Worm (Caenorhabditis elegans) whole organism, L2 larva: ENCODE measurements around the gene lido-16.
A peak's percentile ranks its signal among the peaks of the same experiment; 100 is the strongest.

Source experiments
- C34F6.9 ChIP-seq: fragments of 150-350 bp; optimal IDR thresholded peaks from 2 replicates; lab custom pipeline; 2014; ENCODE audit warnings: missing biosample characterization, missing genetic modification characterization
- F13H6.1 ChIP-seq: sonication (generic microtip); optimal IDR thresholded peaks from 2 replicates; lab custom pipeline; 2016; ENCODE audit warnings: missing genetic modification characterization, missing compliant biosample characterization
- R02D3.7 ChIP-seq: fragments of 150-350 bp; optimal IDR thresholded peaks from 2 replicates; lab custom pipeline; 2014; ENCODE audit warnings: missing biosample characterization, missing genetic modification characterization
- Y55F3AM.14 ChIP-seq: fragments of 200-800 bp; sonication (Bioruptor generic); optimal IDR thresholded peaks from 2 replicates; lab custom pipeline; 2018; ENCODE audit warnings: mild to moderate bottlenecking, missing genetic modification characterization, missing compliant biosample characterization
- ZK546.5 ChIP-seq: sonication (generic microtip); optimal IDR thresholded peaks from 2 replicates; lab custom pipeline; 2017; ENCODE audit warnings: missing biosample characterization, missing genetic modification characterization
- alr-1 ChIP-seq: fragments of 150-350 bp; optimal IDR thresholded peaks from 2 replicates; lab custom pipeline; 2014; ENCODE audit warnings: missing biosample characterization, missing genetic modification characterization
- aly-2 ChIP-seq: fragments of 150-350 bp; optimal IDR thresholded peaks from 2 replicates; lab custom pipeline; 2014; ENCODE audit warnings: missing biosample characterization, missing genetic modification characterization
- blmp-1 ChIP-seq: sonication (generic microtip); optimal IDR thresholded peaks from 2 replicates; lab custom pipeline; 2017; ENCODE audit warnings: missing genetic modification characterization, mild to moderate bottlenecking, missing compliant biosample characterization, antibody characterized with exemption, moderate library complexity; ENCODE audit not compliant: insufficient read depth
- ceh-16 ChIP-seq: fragments of 150-350 bp; optimal IDR thresholded peaks from 2 replicates; lab custom pipeline; 2014; ENCODE audit warnings: missing biosample characterization, missing genetic modification characterization
- crh-2 ChIP-seq: sonication (generic microtip); optimal IDR thresholded peaks from 2 replicates; lab custom pipeline; 2017; ENCODE audit warnings: missing biosample characterization, missing genetic modification characterization
- egl-27 ChIP-seq: sonication (generic microtip); optimal IDR thresholded peaks from 3 replicates; lab custom pipeline; 2017; ENCODE audit warnings: missing biosample characterization, missing genetic modification reagents, missing genetic modification characterization
- elt-1 ChIP-seq: fragments of 150-350 bp; optimal IDR thresholded peaks from 2 replicates; lab custom pipeline; 2014; ENCODE audit warnings: missing biosample characterization, missing genetic modification characterization
- fos-1 ChIP-seq: fragments of 150-350 bp; optimal IDR thresholded peaks from 2 replicates; lab custom pipeline; 2014; ENCODE audit warnings: missing biosample characterization, missing genetic modification characterization
- gmeb-1 ChIP-seq: fragments of 150-350 bp; optimal IDR thresholded peaks from 2 replicates; lab custom pipeline; 2014; ENCODE audit warnings: missing biosample characterization, missing genetic modification characterization
- lin-11 ChIP-seq: fragments of 150-350 bp; sonication (generic microtip); optimal IDR thresholded peaks from 2 replicates; lab custom pipeline; 2014; ENCODE audit warnings: missing biosample characterization, missing genetic modification characterization, inconsistent platforms, mixed read lengths
- lin-13 ChIP-seq: fragments of 150-350 bp; optimal IDR thresholded peaks from 2 replicates; lab custom pipeline; 2014; ENCODE audit warnings: missing biosample characterization, missing genetic modification reagents, missing genetic modification characterization
- lin-39 ChIP-seq: fragments of 150-350 bp; optimal IDR thresholded peaks from 2 replicates; lab custom pipeline; 2014; ENCODE audit warnings: missing biosample characterization, missing genetic modification reagents, missing genetic modification characterization
- lsy-2 ChIP-seq, 2 experiments: fragments of 150-350 bp in 1 of 2; sonication (generic microtip) in 1 of 2; optimal IDR thresholded peaks; 2 replicates each; lab custom pipeline; 2014 to 2017; ENCODE audit warnings: missing biosample characterization in 2 of 2, missing genetic modification characterization in 2 of 2
- mab-5 ChIP-seq: fragments of 150-350 bp; optimal IDR thresholded peaks from 2 replicates; lab custom pipeline; 2014; ENCODE audit warnings: missing biosample characterization, missing genetic modification characterization
- mbf-1 ChIP-seq: sonication (generic microtip); optimal IDR thresholded peaks from 2 replicates; lab custom pipeline; 2017; ENCODE audit warnings: missing biosample characterization, missing genetic modification characterization
- nhr-11 ChIP-seq: fragments of 150-350 bp; optimal IDR thresholded peaks from 2 replicates; lab custom pipeline; 2014; ENCODE audit warnings: missing biosample characterization, missing genetic modification characterization
- nhr-12 ChIP-seq: fragments of 150-350 bp; optimal IDR thresholded peaks from 2 replicates; lab custom pipeline; 2014; ENCODE audit warnings: missing biosample characterization, missing genetic modification characterization
- nhr-129 ChIP-seq: fragments of 150-350 bp; optimal IDR thresholded peaks from 2 replicates; lab custom pipeline; 2014; ENCODE audit warnings: missing biosample characterization, missing genetic modification characterization
- nhr-21 ChIP-seq: fragments of 150-350 bp; optimal IDR thresholded peaks from 2 replicates; lab custom pipeline; 2014; ENCODE audit warnings: missing biosample characterization, missing genetic modification characterization
- nhr-23 ChIP-seq: fragments of 150-350 bp; optimal IDR thresholded peaks from 2 replicates; lab custom pipeline; 2014; ENCODE audit warnings: missing biosample characterization, missing genetic modification reagents, missing genetic modification characterization
- nhr-237 ChIP-seq: fragments of 150-350 bp; optimal IDR thresholded peaks from 2 replicates; lab custom pipeline; 2014; ENCODE audit warnings: missing biosample characterization, missing genetic modification characterization
- nhr-6 ChIP-seq: fragments of 150-350 bp; optimal IDR thresholded peaks from 2 replicates; lab custom pipeline; 2014; ENCODE audit warnings: missing biosample characterization, missing genetic modification characterization
- peb-1 ChIP-seq: fragments of 150-350 bp; optimal IDR thresholded peaks from 2 replicates; lab custom pipeline; 2014; ENCODE audit warnings: missing biosample characterization, missing genetic modification characterization
- sma-3 ChIP-seq: sonication (generic microtip); optimal IDR thresholded peaks from 2 replicates; lab custom pipeline; 2016; ENCODE audit warnings: missing genetic modification reagents, missing genetic modification characterization, missing compliant biosample characterization
- sma-9 ChIP-seq, 2 experiments: fragments of 150-350 bp in 1 of 2; sonication (generic microtip) in 1 of 2; optimal IDR thresholded peaks; 2 replicates each; lab custom pipeline; 2014 to 2016; ENCODE audit warnings: missing genetic modification characterization in 2 of 2, mild to moderate bottlenecking in 1 of 2, missing biosample characterization in 1 of 2, missing compliant biosample characterization in 1 of 2, missing genetic modification reagents in 1 of 2, moderate library complexity in 1 of 2
- snpc-4 ChIP-seq: fragments of 150-350 bp; optimal IDR thresholded peaks from 2 replicates; lab custom pipeline; 2014; ENCODE audit warnings: missing biosample characterization, missing genetic modification characterization
- unc-39 ChIP-seq: fragments of 150-350 bp; optimal IDR thresholded peaks from 2 replicates; lab custom pipeline; 2014; ENCODE audit warnings: missing biosample characterization, missing genetic modification characterization
- unc-55 ChIP-seq: fragments of 150-350 bp; sonication (generic microtip); optimal IDR thresholded peaks from 3 replicates; lab custom pipeline; 2014; ENCODE audit warnings: missing biosample characterization, missing genetic modification reagents, missing genetic modification characterization
- unc-62 ChIP-seq: fragments of 150-350 bp; optimal IDR thresholded peaks from 2 replicates; lab custom pipeline; 2014; ENCODE audit warnings: missing biosample characterization, missing genetic modification reagents, missing genetic modification characterization

Gene lido-16

ce11 chrII:6470985-6471384 lies 13.8 kb downstream of the lido-16 start, which contains the start of gene dgk-5:
Gene dgk-5, minus strand, starts transcription at chrII:6471085.
- no peak for TF ChIP-seq nhr-6 (tag; lab: Kevin White, UChicago)
- no peak for TF ChIP-seq nhr-237 (tag; lab: Kevin White, UChicago)
- no peak for TF ChIP-seq elt-1 (tag; lab: Kevin White, UChicago)
- no peak for TF ChIP-seq nhr-12 (tag; lab: Kevin White, UChicago)
- TF ChIP-seq mbf-1: no peak
- no peak for TF ChIP-seq Y55F3AM.14
- no peak for TF ChIP-seq lin-13 (GFP tag; lab: Kevin White, UChicago)
- no peak for TF ChIP-seq peb-1 (tag; lab: Kevin White, UChicago)
- no peak for TF ChIP-seq ZK546.5 (tag; lab: Kevin White, UChicago)
- TF ChIP-seq lsy-2 (tag; optimal IDR thresholded peaks at IDR 0.05; lab: Kevin White, UChicago): no peak
- no peak for TF ChIP-seq lin-39 (tag; lab: Kevin White, UChicago)

ce11 chrII:6469340-6469739 lies 15.4 kb downstream of the lido-16 start:
- TF ChIP-seq fos-1 (tag; lab: Kevin White, UChicago): peak; percentile 56
- no peak for TF ChIP-seq unc-55 (GFP tag; lab: Kevin White, UChicago)
- TF ChIP-seq, all 48 proteins: peak for 1

- no peak for TF ChIP-seq nhr-6 (tag; lab: Kevin White, UChicago)
- TF ChIP-seq R02D3.7 (tag; lab: Kevin White, UChicago): no peak
- TF ChIP-seq unc-62: no peak
- no peak for TF ChIP-seq unc-55 (GFP tag; lab: Kevin White, UChicago)
- TF ChIP-seq lin-11 (tag; lab: Kevin White, UChicago): no peak
- TF ChIP-seq lin-13 (GFP tag; lab: Kevin White, UChicago): no peak
- TF ChIP-seq, all 48 proteins: peak for 0
These were observed 30.1 kb downstream of the lido-16 start, which contains the start of gene aptf-1 for ce11 chrII:6454671-6455070. Gene aptf-1, plus strand, starts transcription at chrII:6454971.

- TF ChIP-seq crh-2: peak; percentile 44
- TF ChIP-seq nhr-129: peak; percentile 79
- peak; percentile 55 for TF ChIP-seq lin-13 (GFP tag; lab: Kevin White, UChicago)
- TF ChIP-seq lsy-2 (tag; optimal IDR thresholded peaks at IDR 0.05; lab: Kevin White, UChicago): peak in 1 of 2 experiments; percentile 76
- peak; percentile 14 for TF ChIP-seq snpc-4 (tag; lab: Kevin White, UChicago)
- peak; percentile 8 for TF ChIP-seq fos-1 (tag; lab: Kevin White, UChicago)
- no peak for TF ChIP-seq gmeb-1 (tag; lab: Kevin White, UChicago)
- no peak for TF ChIP-seq nhr-23 (tag; lab: Kevin White, UChicago)
- TF ChIP-seq nhr-12 (tag; lab: Kevin White, UChicago): no peak
- peak; percentile 9 for TF ChIP-seq lin-11 (tag; lab: Kevin White, UChicago)
- peak; percentile 33 for TF ChIP-seq sma-9 (GFP tag; optimal IDR thresholded peaks at IDR 0.05; lab: Kevin White, UChicago)
- no peak for TF ChIP-seq sma-9 (tag; optimal IDR thresholded peaks at IDR 0.05; lab: Kevin White, UChicago)
- no peak for TF ChIP-seq egl-27 (tag; lab: Kevin White, UChicago)
- TF ChIP-seq F13H6.1 (tag; lab: Kevin White, UChicago): peak; percentile 30
- TF ChIP-seq C34F6.9: peak; percentile 78
- no peak for TF ChIP-seq aly-2 (tag; lab: Kevin White, UChicago)
- TF ChIP-seq nhr-21 (tag; lab: Kevin White, UChicago): peak; percentile 2
- peak; percentile 31 for TF ChIP-seq mab-5 (tag; lab: Kevin White, UChicago)
- TF ChIP-seq unc-55 (GFP tag; lab: Kevin White, UChicago): peak; percentile 74
These were observed 31.4 kb downstream of the lido-16 start, which contains the start of gene atg-16.2 for ce11 chrII:6453341-6453806. Gene atg-16.2, minus strand, starts transcription at chrII:6453391.

ce11 chrII:6449656-6450055 lies 35.1 kb downstream of the lido-16 start, which contains the start of gene nhr-22:
Gene nhr-22, minus strand, starts transcription at chrII:6449792.
- TF ChIP-seq unc-39 (tag; lab: Kevin White, UChicago): no peak
- TF ChIP-seq nhr-129: no peak
- TF ChIP-seq fos-1 (tag; lab: Kevin White, UChicago): peak; percentile 62
- TF ChIP-seq nhr-23 (tag; lab: Kevin White, UChicago): no peak
- TF ChIP-seq lsy-2 (tag; optimal IDR thresholded peaks at IDR 0.05; lab: Kevin White, UChicago): no peak
- TF ChIP-seq alr-1 (tag; lab: Kevin White, UChicago): no peak
- no peak for TF ChIP-seq nhr-11 (tag; lab: Kevin White, UChicago)
- TF ChIP-seq ceh-16 (tag; lab: Kevin White, UChicago): no peak
- TF ChIP-seq mab-5 (tag; lab: Kevin White, UChicago): no peak
- no peak for TF ChIP-seq sma-3 (GFP tag; lab: Kevin White, UChicago)
- peak; percentile 24 for TF ChIP-seq blmp-1 (tag; lab: Kevin White, UChicago)
